Fruit fly (Drosophila melanogaster) whole organism, prepupa: ENCODE data around the gene CG31643.

Source experiments
- CG16779 ChIP-seq: fragments of 200-800 bp; sonication (Bioruptor generic); optimal IDR thresholded peaks from 3 replicates; lab custom pipeline; 2017; ENCODE audit warnings: missing biosample characterization, mild to moderate bottlenecking, missing genetic modification characterization
- Eip78C ChIP-seq: fragments of 200-800 bp; sonication (Bioruptor generic); peaks from one replicate; lab custom pipeline; 2016; ENCODE audit warnings: missing biosample characterization, missing genetic modification characterization
- Gug ChIP-seq: fragments of 200-800 bp; sonication (Bioruptor generic); IDR thresholded peaks from 2 replicates; pipeline ENCODE4 v1.3.6; 2022; ENCODE audit warnings: missing biosample characterization, missing genetic modification characterization
- Hr39 ChIP-seq: fragments of 200-800 bp; sonication (Bioruptor generic); optimal IDR thresholded peaks from 2 replicates; lab custom pipeline; 2016; ENCODE audit warnings: missing biosample characterization, missing genetic modification characterization
- Hr4 ChIP-seq: fragments of 200-800 bp; sonication (Bioruptor generic); optimal IDR thresholded peaks from 3 replicates; lab custom pipeline; 2016; ENCODE audit warnings: missing biosample characterization, missing genetic modification characterization
- Met ChIP-seq: fragments of 200-800 bp; sonication (Bioruptor generic); optimal IDR thresholded peaks from 3 replicates; lab custom pipeline; 2016; ENCODE audit warnings: missing biosample characterization, missing genetic modification characterization
- Sox102F ChIP-seq: fragments of 200-800 bp; sonication (Bioruptor generic); optimal IDR thresholded peaks from 2 replicates; lab custom pipeline; 2016; ENCODE audit warnings: missing biosample characterization, mild to moderate bottlenecking, missing genetic modification characterization
- Sox15 ChIP-seq: fragments of 200-800 bp; sonication (Bioruptor generic); optimal IDR thresholded peaks from 3 replicates; lab custom pipeline; 2016; ENCODE audit warnings: missing biosample characterization, missing genetic modification characterization
- achi ChIP-seq: fragments of 200-800 bp; sonication (Bioruptor generic); optimal IDR thresholded peaks from 3 replicates; lab custom pipeline; 2016; ENCODE audit warnings: missing biosample characterization, missing genetic modification characterization
- fd85E ChIP-seq: fragments of 200-800 bp; sonication (Bioruptor generic); optimal IDR thresholded peaks from 3 replicates; lab custom pipeline; 2016; ENCODE audit warnings: missing biosample characterization, missing genetic modification characterization
- spab ChIP-seq: fragments of 200-800 bp; sonication (Bioruptor generic); optimal IDR thresholded peaks from 2 replicates; lab custom pipeline; 2017; ENCODE audit warnings: missing biosample characterization, mild to moderate bottlenecking, missing genetic modification characterization, missing genetic modification reagents

dm6 chr2L:6006508-6007232, 31.2 kb upstream of the CG31643 start, which contains the start of gene Gal:
- TF ChIP-seq Met (GFP tag; lab: Kevin White, UChicago) (no peak), Hr39 (no peak), Hr4 (no peak), Sox15 (GFP tag; lab: Kevin White, UChicago) (no peak), achi (GFP tag; lab: Kevin White, UChicago) (no peak), Eip78C (no peak), CG16779 (tag; lab: Kevin White, UChicago) (no peak), Sox102F (no peak), Gug (GFP tag; lab: Robert Waterston, UW) (no peak), spab (GFP tag; lab: Kevin White, UChicago) (no peak), fd85E (GFP tag; lab: Kevin White, UChicago) (no peak)
